Worm (Caenorhabditis elegans): Measurements from ENCODE around the gene mlt-10.

DNA sequence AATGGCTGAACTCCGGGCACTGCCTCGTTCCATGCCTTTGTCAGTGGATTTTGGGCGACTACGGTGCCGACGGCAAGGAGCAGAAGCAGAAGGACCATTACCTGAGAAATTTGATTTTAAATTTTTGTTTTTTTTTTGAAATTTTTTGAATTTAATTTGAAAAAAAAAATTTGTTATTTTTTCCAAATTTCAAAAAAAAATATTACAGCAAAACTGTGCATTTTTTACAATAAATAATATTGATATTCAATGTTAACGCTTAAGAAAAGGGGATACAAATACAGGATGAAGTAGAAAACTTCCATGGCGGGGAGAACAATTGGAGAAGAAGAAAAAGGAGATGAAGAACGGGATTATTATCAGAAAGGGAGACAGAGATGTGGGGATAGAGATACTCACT lies 25.5 kb downstream of the mlt-10 start, which contains the start of gene mlt-8:
- TF ChIP-seq flt-1 (GFP tag; IDR thresholded peaks at IDR 0.05) = no peak
- no peak for TF ChIP-seq ref-1 (GFP tag; conservative IDR thresholded peaks at IDR 0.05)
- TF ChIP-seq ztf-23 (GFP tag; IDR thresholded peaks at IDR 0.05) = no peak
- no peak for TF ChIP-seq cog-1 (tag; optimal IDR thresholded peaks at IDR 0.05)

All from whole organism, midembryonic.